Worm (Caenorhabditis elegans) whole organism, L2 larva: ENCODE data around the gene str-233.
"Not testable (repeated sequence)": the region's sequence is repeated elsewhere in the genome, so short reads cannot be mapped to it uniquely, and the experiment has no call there.

Experiments
- C34F6.9 ChIP-seq: fragments of 150-350 bp; optimal IDR thresholded peaks from 2 replicates; lab custom pipeline; 2014; ENCODE audit warnings: missing biosample characterization, missing genetic modification characterization
- F13H6.1 ChIP-seq: sonication (generic microtip); optimal IDR thresholded peaks from 2 replicates; lab custom pipeline; 2016; ENCODE audit warnings: missing genetic modification characterization, missing compliant biosample characterization
- ZK546.5 ChIP-seq: sonication (generic microtip); optimal IDR thresholded peaks from 2 replicates; lab custom pipeline; 2017; ENCODE audit warnings: missing biosample characterization, missing genetic modification characterization
- alr-1 ChIP-seq: fragments of 150-350 bp; optimal IDR thresholded peaks from 2 replicates; lab custom pipeline; 2014; ENCODE audit warnings: missing biosample characterization, missing genetic modification characterization
- aly-2 ChIP-seq: fragments of 150-350 bp; optimal IDR thresholded peaks from 2 replicates; lab custom pipeline; 2014; ENCODE audit warnings: missing biosample characterization, missing genetic modification characterization
- ama-1 ChIP-seq: fragments of 150-350 bp; optimal IDR thresholded peaks from 2 replicates; lab custom pipeline; 2018; ENCODE audit warnings: inconsistent platforms
- ceh-82 ChIP-seq: fragments of 150-350 bp; optimal IDR thresholded peaks from 2 replicates; lab custom pipeline; 2014; ENCODE audit warnings: missing biosample characterization, missing genetic modification characterization
- crh-2 ChIP-seq: sonication (generic microtip); optimal IDR thresholded peaks from 2 replicates; lab custom pipeline; 2017; ENCODE audit warnings: missing biosample characterization, missing genetic modification characterization
- egl-27 ChIP-seq: sonication (generic microtip); optimal IDR thresholded peaks from 3 replicates; lab custom pipeline; 2017; ENCODE audit warnings: missing biosample characterization, missing genetic modification reagents, missing genetic modification characterization
- elt-1 ChIP-seq: fragments of 150-350 bp; optimal IDR thresholded peaks from 2 replicates; lab custom pipeline; 2014; ENCODE audit warnings: missing biosample characterization, missing genetic modification characterization
- fos-1 ChIP-seq: fragments of 150-350 bp; optimal IDR thresholded peaks from 2 replicates; lab custom pipeline; 2014; ENCODE audit warnings: missing biosample characterization, missing genetic modification characterization
- lin-39 ChIP-seq: fragments of 150-350 bp; optimal IDR thresholded peaks from 2 replicates; lab custom pipeline; 2014; ENCODE audit warnings: missing biosample characterization, missing genetic modification reagents, missing genetic modification characterization
- lsy-2 ChIP-seq, 2 experiments: fragments of 150-350 bp in 1 of 2; sonication (generic microtip) in 1 of 2; optimal IDR thresholded peaks; 2 replicates each; lab custom pipeline; 2014 to 2017; ENCODE audit warnings: missing biosample characterization in 2 of 2, missing genetic modification characterization in 2 of 2
- mab-5 ChIP-seq: fragments of 150-350 bp; optimal IDR thresholded peaks from 2 replicates; lab custom pipeline; 2014; ENCODE audit warnings: missing biosample characterization, missing genetic modification characterization
- nhr-11 ChIP-seq: fragments of 150-350 bp; optimal IDR thresholded peaks from 2 replicates; lab custom pipeline; 2014; ENCODE audit warnings: missing biosample characterization, missing genetic modification characterization
- nhr-12 ChIP-seq: fragments of 150-350 bp; optimal IDR thresholded peaks from 2 replicates; lab custom pipeline; 2014; ENCODE audit warnings: missing biosample characterization, missing genetic modification characterization
- nhr-129 ChIP-seq: fragments of 150-350 bp; optimal IDR thresholded peaks from 2 replicates; lab custom pipeline; 2014; ENCODE audit warnings: missing biosample characterization, missing genetic modification characterization
- nhr-23 ChIP-seq: fragments of 150-350 bp; optimal IDR thresholded peaks from 2 replicates; lab custom pipeline; 2014; ENCODE audit warnings: missing biosample characterization, missing genetic modification reagents, missing genetic modification characterization
- nhr-237 ChIP-seq: fragments of 150-350 bp; optimal IDR thresholded peaks from 2 replicates; lab custom pipeline; 2014; ENCODE audit warnings: missing biosample characterization, missing genetic modification characterization
- nhr-25 ChIP-seq: fragments of 150-350 bp; sonication (generic microtip); optimal IDR thresholded peaks from 3 replicates; lab custom pipeline; 2014; ENCODE audit warnings: missing biosample characterization, missing genetic modification characterization
- nhr-77 ChIP-seq: fragments of 150-350 bp; optimal IDR thresholded peaks from 2 replicates; lab custom pipeline; 2014; ENCODE audit warnings: missing biosample characterization, missing genetic modification characterization
- sem-4 ChIP-seq: fragments of 150-350 bp; optimal IDR thresholded peaks from 2 replicates; lab custom pipeline; 2014; ENCODE audit warnings: missing biosample characterization, missing genetic modification reagents, missing genetic modification characterization
- snpc-4 ChIP-seq: fragments of 150-350 bp; optimal IDR thresholded peaks from 2 replicates; lab custom pipeline; 2014; ENCODE audit warnings: missing biosample characterization, missing genetic modification characterization
- unc-39 ChIP-seq: fragments of 150-350 bp; optimal IDR thresholded peaks from 2 replicates; lab custom pipeline; 2014; ENCODE audit warnings: missing biosample characterization, missing genetic modification characterization
- unc-55 ChIP-seq: fragments of 150-350 bp; sonication (generic microtip); optimal IDR thresholded peaks from 3 replicates; lab custom pipeline; 2014; ENCODE audit warnings: missing biosample characterization, missing genetic modification reagents, missing genetic modification characterization
- unc-62 ChIP-seq: fragments of 150-350 bp; optimal IDR thresholded peaks from 2 replicates; lab custom pipeline; 2014; ENCODE audit warnings: missing biosample characterization, missing genetic modification reagents, missing genetic modification characterization
- zag-1 ChIP-seq: fragments of 150-350 bp; optimal IDR thresholded peaks from 2 replicates; lab custom pipeline; 2014; ENCODE audit warnings: missing biosample characterization, missing genetic modification characterization
- ztf-1 ChIP-seq: fragments of 200-800 bp; sonication (Bioruptor generic); conservative IDR thresholded peaks from 2 replicates; pipeline ENCODE4 v1.3.6; 2022; ENCODE audit warnings: missing genetic modification characterization, missing compliant biosample characterization
- ztf-11 ChIP-seq: sonication (generic microtip); optimal IDR thresholded peaks from 2 replicates; lab custom pipeline; 2017; ENCODE audit warnings: missing biosample characterization, missing genetic modification characterization
- ztf-4 ChIP-seq: fragments of 150-350 bp; optimal IDR thresholded peaks from 2 replicates; lab custom pipeline; 2014; ENCODE audit warnings: missing biosample characterization, missing genetic modification characterization

str-233 gene

ce11 chrV:15996655-15997186, 12.7 kb downstream of the str-233 start, which contains the start of the genes C06C6.9 and C06C6.8:
TSS of gene C06C6.9 (minus strand) at chrV:15996755.
TSS of gene C06C6.8 (plus strand) at chrV:15997136.
- TF ChIP-seq nhr-25 (tag; lab: Kevin White, UChicago), result no peak
- TF ChIP-seq nhr-12, result no peak
- TF ChIP-seq nhr-129 (tag; lab: Kevin White, UChicago), result no peak
- no peak for TF ChIP-seq unc-39 (tag; lab: Kevin White, UChicago)
- TF ChIP-seq lin-39, result no peak
- no peak for TF ChIP-seq alr-1 (tag; lab: Kevin White, UChicago)
- no peak for TF ChIP-seq snpc-4 (tag; lab: Kevin White, UChicago)
- no peak for TF ChIP-seq fos-1 (tag; lab: Kevin White, UChicago)
- TF ChIP-seq egl-27 (tag; lab: Kevin White, UChicago), result no peak
- no peak for TF ChIP-seq lsy-2 (tag; optimal IDR thresholded peaks at IDR 0.05; lab: Kevin White, UChicago)
- TF ChIP-seq nhr-237 (tag; lab: Kevin White, UChicago), result no peak
- TF ChIP-seq mab-5 (tag; lab: Kevin White, UChicago), result no peak
- no peak for TF ChIP-seq ztf-11 (tag; lab: Kevin White, UChicago)
- no peak for TF ChIP-seq ama-1 (lab: Kevin White, UChicago)
- TF ChIP-seq sem-4, result no peak
- TF ChIP-seq elt-1, result no peak
- no peak for TF ChIP-seq unc-62 (GFP tag; lab: Kevin White, UChicago)
- no peak for TF ChIP-seq ztf-4 (tag; lab: Kevin White, UChicago)

DNA sequence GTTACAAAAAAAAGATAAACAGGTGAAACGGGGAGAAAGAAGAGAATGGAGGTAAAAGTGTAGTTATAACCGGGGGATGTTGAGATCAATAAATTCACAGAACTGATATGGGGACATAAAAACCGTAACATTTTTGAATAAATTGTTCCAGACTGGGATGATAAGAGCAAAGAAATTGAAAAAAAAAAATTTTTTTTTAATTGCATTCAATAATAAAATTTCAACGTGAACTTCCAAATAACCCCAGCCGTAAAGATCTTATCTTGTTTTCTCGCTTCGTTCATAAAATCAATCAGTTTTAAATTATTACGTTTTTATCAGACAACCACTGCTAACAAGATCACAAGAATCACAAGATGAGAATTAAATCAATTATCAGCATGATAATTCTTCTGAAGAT, 17.6 kb downstream of the str-233 start, which contains the start of gene C06C6.7:
TSS of gene C06C6.7 (plus strand) at position 301 of the 400 bp plus-strand sequence.
- not testable (repeated sequence) for TF ChIP-seq nhr-23 (tag; lab: Kevin White, UChicago); zag-1 (tag; lab: Kevin White, UChicago); unc-55 (GFP tag; lab: Kevin White, UChicago)

DNA sequence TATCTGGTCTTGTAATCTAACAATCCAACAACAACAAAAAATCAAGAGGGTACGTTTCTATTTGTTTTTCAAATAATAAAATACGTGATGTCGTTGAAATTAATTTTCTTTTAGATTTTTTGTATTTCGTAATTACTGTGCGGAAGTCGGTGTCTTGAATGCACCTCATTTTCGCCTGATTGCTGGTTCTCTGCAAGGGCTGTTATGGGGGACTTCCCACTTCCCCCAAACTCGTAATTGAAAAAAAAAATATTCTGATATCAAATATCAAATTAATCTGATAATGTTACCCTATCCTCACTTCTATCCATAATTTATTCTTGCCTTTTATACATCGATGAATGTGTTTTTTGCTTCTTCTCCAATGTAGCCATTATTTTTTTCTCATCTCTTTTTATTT, 21.4 kb downstream of the str-233 start, which contains the start of gene F36G9.15:
TSS of gene F36G9.15 (minus strand) at position 101 of the 400 bp plus-strand sequence.
- no peak for TF ChIP-seq C34F6.9 (tag; lab: Kevin White, UChicago)
- no peak for TF ChIP-seq ceh-82 (tag; lab: Kevin White, UChicago)
- no peak for TF ChIP-seq mab-5 (tag; lab: Kevin White, UChicago)
- no peak for TF ChIP-seq nhr-11
- no peak for TF ChIP-seq crh-2 (tag; lab: Kevin White, UChicago)
- no peak for TF ChIP-seq nhr-77 (tag; lab: Kevin White, UChicago)
- TF ChIP-seq aly-2, result no peak
- TF ChIP-seq ztf-4 (tag; lab: Kevin White, UChicago), result no peak
- TF ChIP-seq ZK546.5 (tag; lab: Kevin White, UChicago), result no peak
- TF ChIP-seq F13H6.1, result no peak
- TF ChIP-seq nhr-25 (tag; lab: Kevin White, UChicago), result no peak
- TF ChIP-seq sem-4, result no peak
- TF ChIP-seq ama-1 (lab: Kevin White, UChicago), result no peak

DNA sequence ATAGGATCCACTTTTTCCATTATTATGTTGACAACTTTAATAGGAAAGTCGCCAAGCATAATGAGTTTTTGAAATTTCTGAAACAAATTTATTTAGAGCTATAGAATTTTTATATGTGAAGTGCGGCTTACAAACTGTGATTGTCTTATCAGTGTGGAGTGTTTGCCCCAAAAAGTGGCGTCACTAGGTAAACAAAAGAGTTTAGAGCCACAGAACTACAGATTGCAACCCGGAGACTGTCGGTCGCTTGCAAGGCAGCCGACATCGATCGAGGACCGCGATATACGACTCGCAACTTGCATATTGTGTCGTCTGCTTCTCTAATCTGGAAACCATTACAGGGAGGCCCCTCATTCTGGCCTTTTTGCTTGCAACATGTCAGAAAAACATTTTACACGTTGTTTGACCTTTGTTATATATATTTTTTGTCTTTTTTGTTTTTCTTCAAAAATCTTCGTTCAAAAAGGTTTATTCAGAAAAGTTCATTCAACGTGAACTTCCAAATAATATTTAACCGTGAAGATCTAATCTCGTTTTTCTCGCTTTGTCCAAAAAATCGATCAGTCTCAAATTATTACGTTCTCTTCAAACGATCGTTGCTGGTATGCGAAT, 26.6 kb downstream of the str-233 start, which contains the start of the genes fbxa-99 and F36G9.13:
TSS of gene fbxa-99 (minus strand) at position 122 of the 612 bp plus-strand sequence.
TSS of gene F36G9.13 (plus strand) at position 562 of the 612 bp plus-strand sequence.
- no peak for TF ChIP-seq ztf-1 (GFP tag; lab: Robert Waterston, UW)
- TF ChIP-seq ceh-82 (tag; lab: Kevin White, UChicago), result no peak
- no peak for TF ChIP-seq nhr-23 (tag; lab: Kevin White, UChicago)
- peak; percentile 56 for TF ChIP-seq snpc-4 (tag; lab: Kevin White, UChicago)
- no peak for TF ChIP-seq crh-2 (tag; lab: Kevin White, UChicago)
- TF ChIP-seq fos-1 (tag; lab: Kevin White, UChicago), result peak; percentile 36

ce11 chrV:15978232-15978764, 31.2 kb downstream of the str-233 start, which contains the start of gene oac-20:
TSS of gene oac-20 (plus strand) at chrV:15978714.
- TF ChIP-seq fos-1 (tag; lab: Kevin White, UChicago) (peak; percentile 76), egl-27 (tag; lab: Kevin White, UChicago) (no peak)
- TF ChIP-seq, all 48 proteins: peak for 1
